Fruit fly (Drosophila melanogaster) whole organism, embryonic: ENCODE results near the gene mRpL51.
A peak's percentile ranks its signal among the peaks of the same experiment; 100 is the strongest.

Source experiments
- CG17802 ChIP-seq: fragments of 200-800 bp; sonication (Bioruptor generic); optimal IDR thresholded peaks from 2 replicates; lab custom pipeline; 2018; ENCODE audit warnings: missing biosample characterization, mild to moderate bottlenecking, missing genetic modification characterization, moderate library complexity
- CG18764 ChIP-seq: fragments of 200-800 bp; sonication (Bioruptor generic); optimal IDR thresholded peaks from 3 replicates; lab custom pipeline; 2016; ENCODE audit warnings: missing biosample characterization, missing genetic modification characterization
- CG3726 ChIP-seq: fragments of 200-800 bp; sonication (Bioruptor generic); IDR thresholded peaks from 3 replicates; pipeline ENCODE4, ENCODE4 v1.3.6; 2022; ENCODE audit warnings: missing biosample characterization, missing genetic modification characterization
- CG6683 ChIP-seq: fragments of 200-800 bp; sonication (Bioruptor generic); optimal IDR thresholded peaks from 2 replicates; lab custom pipeline; 2017; ENCODE audit warnings: missing biosample characterization, mild to moderate bottlenecking, missing genetic modification characterization, missing genetic modification reagents
- CG9215 ChIP-seq: fragments of 200-800 bp; sonication (Bioruptor generic); IDR thresholded peaks from 2 replicates; pipeline ENCODE4 v1.3.6; 2022; ENCODE audit warnings: missing biosample characterization, missing genetic modification characterization
- Dbx ChIP-seq: fragments of 200-800 bp; sonication (Bioruptor generic); IDR thresholded peaks from 3 replicates; pipeline ENCODE4 v1.3.6; 2022; ENCODE audit warnings: missing biosample characterization, missing genetic modification characterization
- Vsx1 ChIP-seq: fragments of 200-800 bp; sonication (Bioruptor generic); optimal IDR thresholded peaks from 2 replicates; lab custom pipeline; 2017; ENCODE audit warnings: missing biosample characterization, mild to moderate bottlenecking, missing genetic modification characterization, missing genetic modification reagents
- en ChIP-seq: fragments of 200-800 bp; sonication (Bioruptor generic); optimal IDR thresholded peaks from 2 replicates; lab custom pipeline; 2016; ENCODE audit warnings: missing biosample characterization, missing genetic modification characterization
- fru ChIP-seq: fragments of >200 bp; optimal IDR thresholded peaks from 2 replicates; lab custom pipeline; 2017
- hth ChIP-seq: fragments of >200 bp; optimal IDR thresholded peaks from 2 replicates; lab custom pipeline; 2017; ENCODE audit warnings: inconsistent platforms
- jumu ChIP-seq: fragments of 200-800 bp; sonication (Bioruptor generic); optimal IDR thresholded peaks from 3 replicates; lab custom pipeline; 2016; ENCODE audit warnings: missing biosample characterization, missing genetic modification characterization
- lmd ChIP-seq: fragments of 200-800 bp; sonication (Bioruptor generic); IDR thresholded peaks from 2 replicates; pipeline ENCODE4 v1.3.6; 2022; ENCODE audit warnings: missing biosample characterization, missing genetic modification characterization
- mld ChIP-seq: fragments of 200-800 bp; sonication (Bioruptor generic); IDR thresholded peaks from 3 replicates; pipeline ENCODE4 v1.3.6; 2022; ENCODE audit warnings: missing biosample characterization, missing genetic modification characterization; ENCODE audit not compliant: partially characterized antibody
- toy ChIP-seq: fragments of 200-800 bp; sonication (Bioruptor generic); IDR thresholded peaks from 2 replicates; pipeline ENCODE4 v1.3.6; 2022; ENCODE audit warnings: missing biosample characterization, missing genetic modification characterization

- TF ChIP-seq CG17802 (tag; lab: Kevin White, UChicago) (no peak), hth (lab: Kevin White, UChicago) (no peak), CG9215 (no peak), lmd (GFP tag; lab: Robert Waterston, UW) (no peak), jumu (GFP tag; lab: Kevin White, UChicago) (no peak), CG3726 (GFP tag; lab: Robert Waterston, UW) (no peak), Vsx1 (GFP tag; lab: Kevin White, UChicago) (no peak), toy (no peak), CG6683 (GFP tag; lab: Kevin White, UChicago) (no peak), mld (GFP tag; lab: Robert Waterston, UW) (peak; percentile 67; the same call in 2 of the 3 replicates), CG18764 (no peak), en (no peak), fru (no peak), Dbx (no peak)
Observed at dm6 chr2L:8485562-8485961, 31.6 kb downstream of the mRpL51 start.
